Fruit fly (Drosophila melanogaster): ENCODE measurements around the gene CG32576.

- TF ChIP-seq CG8478 (optimal IDR thresholded peaks at IDR 0.05) (no peak), CTCF (optimal IDR thresholded peaks at IDR 0.05) (no peak)
Measured at dm6 chrX:16318858-16319557, 30.7 kb upstream of the CG32576 start.

All from S2 (cell line).